Worm (Caenorhabditis elegans) whole organism, young adult: Measurements from ENCODE around the gene srsx-13.

ENCODE experiments used
- B0019.2 ChIP-seq: fragments of 200-800 bp; sonication (Bioruptor generic); conservative IDR thresholded peaks from 2 replicates; pipeline ENCODE4 v1.3.6; 2022; ENCODE audit warnings: missing genetic modification reagents, missing genetic modification characterization, missing compliant biosample characterization
- B0336.3 ChIP-seq: fragments of 200-800 bp; sonication (Bioruptor generic); IDR thresholded peaks from 2 replicates; pipeline ENCODE4 v1.3.6; 2022; ENCODE audit warnings: missing genetic modification characterization, missing compliant biosample characterization
- C17E4.6 ChIP-seq: fragments of 200-800 bp; sonication (Bioruptor generic); IDR thresholded peaks from 2 replicates; pipeline ENCODE4 v1.3.6; 2022; ENCODE audit warnings: missing genetic modification reagents, missing genetic modification characterization, missing compliant biosample characterization
- D2030.7 ChIP-seq: fragments of 200-800 bp; sonication (Bioruptor generic); IDR thresholded peaks from 2 replicates; pipeline ENCODE4 v1.3.6; 2022; ENCODE audit warnings: missing genetic modification reagents, missing genetic modification characterization, missing compliant biosample characterization
- F33H1.4 ChIP-seq: fragments of 200-800 bp; sonication (Bioruptor generic); IDR thresholded peaks from 2 replicates; pipeline ENCODE4 v1.3.6; 2022; ENCODE audit warnings: missing genetic modification reagents, missing genetic modification characterization, missing compliant biosample characterization
- F55B11.4 ChIP-seq: sonication (generic microtip); optimal IDR thresholded peaks from 2 replicates; lab custom pipeline; 2016; ENCODE audit warnings: missing compliant biosample characterization, missing genetic modification characterization, borderline replicate concordance; ENCODE audit not compliant: insufficient read depth
- Y53G8AR.9 ChIP-seq: fragments of 200-800 bp; sonication (Bioruptor generic); conservative IDR thresholded peaks from 2 replicates; pipeline ENCODE4 v1.3.6; 2022; ENCODE audit warnings: missing genetic modification reagents, missing genetic modification characterization, missing compliant biosample characterization
- Y95B8A.8 ChIP-seq: fragments of 200-800 bp; sonication (Bioruptor generic); IDR thresholded peaks from 2 replicates; pipeline ENCODE4 v1.3.6; 2022; ENCODE audit warnings: missing genetic modification reagents, missing genetic modification characterization, missing compliant biosample characterization
- akir-1 ChIP-seq: fragments of 200-800 bp; sonication (Bioruptor generic); optimal IDR thresholded peaks from 2 replicates; lab custom pipeline; 2018; ENCODE audit warnings: mild to moderate bottlenecking, missing genetic modification characterization, moderate library complexity, missing compliant biosample characterization
- aptf-2 ChIP-seq: fragments of 200-800 bp; sonication (Bioruptor generic); conservative IDR thresholded peaks from 2 replicates; pipeline ENCODE4 v1.3.6; 2022; ENCODE audit warnings: missing genetic modification reagents, missing genetic modification characterization, missing compliant biosample characterization
- cebp-1 ChIP-seq, 2 experiments: fragments of 200-800 bp in 1 of 2; sonication (Bioruptor generic) in 1 of 2; sonication (generic microtip) in 1 of 2; IDR thresholded peaks in 1 of 2; optimal IDR thresholded peaks in 1 of 2; 2 replicates each; pipeline versions ENCODE4 v1.3.6 to Lab custom; 2017 to 2022; ENCODE audit warnings: missing compliant biosample characterization in 2 of 2, missing genetic modification characterization in 2 of 2, mild to moderate bottlenecking in 1 of 2, missing genetic modification reagents in 1 of 2, moderate library complexity in 1 of 2
- ceh-79 ChIP-seq: sonication (generic microtip); optimal IDR thresholded peaks from 2 replicates; lab custom pipeline; 2017; ENCODE audit warnings: mild to moderate bottlenecking, missing genetic modification characterization, missing compliant biosample characterization
- dox-1 ChIP-seq: fragments of 200-800 bp; sonication (Bioruptor generic); IDR thresholded peaks from 2 replicates; pipeline ENCODE4 v1.3.6; 2022; ENCODE audit warnings: missing genetic modification reagents, missing genetic modification characterization, missing compliant biosample characterization
- dpl-1 ChIP-seq: fragments of 150-350 bp; optimal IDR thresholded peaks from 2 replicates; lab custom pipeline; 2014; ENCODE audit warnings: missing biosample characterization, missing genetic modification reagents, missing genetic modification characterization
- efl-1 ChIP-seq: fragments of 150-350 bp; optimal IDR thresholded peaks from 2 replicates; lab custom pipeline; 2014; ENCODE audit warnings: missing biosample characterization, missing genetic modification reagents, missing genetic modification characterization
- egl-18 ChIP-seq: fragments of 200-800 bp; sonication (Bioruptor generic); IDR thresholded peaks from 2 replicates; pipeline ENCODE4 v1.3.6; 2022; ENCODE audit warnings: missing genetic modification reagents, missing genetic modification characterization, missing compliant biosample characterization
- egrh-3 ChIP-seq: fragments of 200-800 bp; sonication (Bioruptor generic); IDR thresholded peaks from 2 replicates; pipeline ENCODE4 v1.3.6; 2022; ENCODE audit warnings: missing genetic modification reagents, missing genetic modification characterization, missing compliant biosample characterization
- ekl-4 ChIP-seq: fragments of 200-800 bp; sonication (Bioruptor generic); IDR thresholded peaks from 2 replicates; pipeline ENCODE4 v1.3.6; 2022; ENCODE audit warnings: missing genetic modification reagents, missing genetic modification characterization, missing compliant biosample characterization
- him-1 ChIP-seq: sonication (generic microtip); optimal IDR thresholded peaks from 2 replicates; lab custom pipeline; 2016; ENCODE audit warnings: missing genotype, missing genetic modification reagents, missing genetic modification characterization, missing compliant biosample characterization
- hmg-1.2 ChIP-seq: fragments of 200-800 bp; sonication (Bioruptor generic); IDR thresholded peaks from 2 replicates; pipeline ENCODE4 v1.3.6; 2022; ENCODE audit warnings: missing genetic modification reagents, missing genetic modification characterization, missing compliant biosample characterization
- hmg-20 ChIP-seq: fragments of 200-800 bp; sonication (Bioruptor generic); IDR thresholded peaks from 2 replicates; pipeline ENCODE4 v1.3.6; 2022; ENCODE audit warnings: missing genetic modification reagents, missing genetic modification characterization, missing compliant biosample characterization
- let-607 ChIP-seq, 2 experiments: fragments of 200-800 bp in 1 of 2; sonication (Bioruptor generic) in 1 of 2; sonication (generic microtip) in 1 of 2; optimal IDR thresholded peaks; 2 replicates each; lab custom pipeline; 2016 to 2018; ENCODE audit warnings: mild to moderate bottlenecking in 2 of 2, missing compliant biosample characterization in 2 of 2, missing genetic modification characterization in 2 of 2, moderate library complexity in 2 of 2, missing genotype in 1 of 2
- lin-40 ChIP-seq: sonication (generic microtip); optimal IDR thresholded peaks from 2 replicates; lab custom pipeline; 2016; ENCODE audit warnings: missing genetic modification characterization, mild to moderate bottlenecking, missing compliant biosample characterization, missing genotype, missing genetic modification reagents
- madf-6 ChIP-seq: fragments of 200-800 bp; sonication (Bioruptor generic); IDR thresholded peaks from 2 replicates; pipeline ENCODE4 v1.3.6; 2022; ENCODE audit warnings: missing genetic modification reagents, missing genetic modification characterization, missing compliant biosample characterization
- nfyb-1 ChIP-seq: fragments of 200-800 bp; sonication (Bioruptor generic); IDR thresholded peaks from 2 replicates; pipeline ENCODE4 v1.3.6; 2022; ENCODE audit warnings: missing genetic modification reagents, missing genetic modification characterization, missing compliant biosample characterization
- nhr-80 ChIP-seq: sonication (generic microtip); optimal IDR thresholded peaks from 2 replicates; lab custom pipeline; 2016; ENCODE audit warnings: missing genetic modification characterization, missing compliant biosample characterization
- rec-8 ChIP-seq, 2 experiments: sonication (generic microtip); optimal IDR thresholded peaks; 2 replicates each; lab custom pipeline; 2016; ENCODE audit warnings: mild to moderate bottlenecking in 2 of 2, missing genetic modification characterization in 2 of 2, missing genetic modification reagents in 2 of 2, missing genotype in 2 of 2, missing biosample characterization in 1 of 2, missing compliant biosample characterization in 1 of 2, moderate library complexity in 1 of 2
- repo-1 ChIP-seq: sonication (generic microtip); optimal IDR thresholded peaks from 2 replicates; lab custom pipeline; 2017; ENCODE audit warnings: mild to moderate bottlenecking, missing genetic modification characterization, missing compliant biosample characterization
- sea-2 ChIP-seq: fragments of 200-800 bp; sonication (Bioruptor generic); IDR thresholded peaks from 2 replicates; pipeline ENCODE4 v1.3.6; 2022; ENCODE audit warnings: missing genetic modification characterization, missing compliant biosample characterization
- somi-1 ChIP-seq: fragments of 200-800 bp; sonication (Bioruptor generic); optimal IDR thresholded peaks from 2 replicates; lab custom pipeline; 2018; ENCODE audit warnings: mild to moderate bottlenecking, missing genetic modification characterization, missing compliant biosample characterization
- tbp1 ChIP-seq: fragments of 200-800 bp; sonication (Bioruptor generic); optimal IDR thresholded peaks from 2 replicates; lab custom pipeline; 2018; ENCODE audit warnings: mild to moderate bottlenecking, missing genetic modification characterization, missing compliant biosample characterization
- xnd-1 ChIP-seq: sonication (generic microtip); optimal IDR thresholded peaks from 2 replicates; lab custom pipeline; 2016; ENCODE audit warnings: missing genotype, missing genetic modification reagents, missing genetic modification characterization, missing compliant biosample characterization
- zfh-2 ChIP-seq: fragments of 200-800 bp; sonication (Bioruptor generic); conservative IDR thresholded peaks from 2 replicates; pipeline ENCODE4 v1.3.6; 2022; ENCODE audit warnings: missing genetic modification reagents, missing genetic modification characterization, missing compliant biosample characterization
- ztf-28 ChIP-seq: fragments of 200-800 bp; sonication (Bioruptor generic); IDR thresholded peaks from 2 replicates; pipeline ENCODE4 v1.3.6; 2022; ENCODE audit warnings: missing genetic modification reagents, missing genetic modification characterization, missing compliant biosample characterization
- ztf-6 ChIP-seq: fragments of 200-800 bp; sonication (Bioruptor generic); IDR thresholded peaks from 2 replicates; pipeline ENCODE4 v1.3.6; 2022; ENCODE audit warnings: missing genetic modification reagents, missing genetic modification characterization, missing compliant biosample characterization

Gene srsx-13

DNA sequence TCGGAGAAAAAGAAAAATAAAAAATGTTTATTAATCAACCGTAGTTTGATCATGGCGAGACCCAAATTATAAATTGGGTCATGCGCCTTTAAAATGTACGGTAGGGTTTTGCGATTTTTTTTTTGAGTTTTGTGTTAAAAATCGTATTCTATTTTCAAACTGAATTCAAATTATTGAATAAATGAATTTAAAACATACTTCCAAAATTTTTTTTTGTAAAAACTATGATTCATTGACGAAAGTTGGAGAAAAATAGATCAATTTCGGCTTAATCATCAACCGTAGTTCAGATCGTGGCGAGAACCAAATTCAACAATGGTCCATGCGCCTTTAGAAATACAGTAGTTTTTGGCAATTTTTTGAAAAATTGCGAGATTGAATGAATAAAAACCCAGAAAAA, 19.4 kb downstream of the srsx-13 start (continued):
- peak; percentile 9 for TF ChIP-seq dpl-1 (GFP tag; lab: Kevin White, UChicago)
- peak; percentile 52 for TF ChIP-seq efl-1 (GFP tag; lab: Kevin White, UChicago)
- TF ChIP-seq F55B11.4 (tag; lab: Kevin White, UChicago), result no peak
- TF ChIP-seq F33H1.4 (GFP tag; lab: Robert Waterston, UW), result peak; percentile 93

DNA sequence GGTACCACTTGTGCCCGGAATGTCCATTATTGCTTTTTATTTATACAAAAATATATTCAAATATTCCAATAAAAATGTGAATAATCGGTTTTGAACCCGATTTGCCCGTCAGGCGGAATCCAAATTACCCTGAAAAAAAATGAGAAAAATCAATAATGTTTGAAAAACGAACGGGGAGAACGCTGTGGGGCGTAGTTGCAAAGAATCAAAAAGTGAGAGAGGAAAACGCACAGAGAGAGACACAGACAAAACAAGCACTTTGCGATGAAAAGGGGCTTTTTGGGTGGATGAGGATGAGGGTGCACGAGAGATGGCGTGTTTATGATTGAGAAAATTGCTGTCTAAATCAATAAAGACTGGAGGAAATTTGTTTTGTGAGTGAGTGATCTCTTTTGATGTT, 20.0 kb downstream of the srsx-13 start, which contains the start of gene tam-1:
Gene tam-1 (minus strand): TSS at position 135 of the 400 bp plus-strand sequence.
- TF ChIP-seq cebp-1 (GFP tag; IDR thresholded peaks at IDR 0.05; lab: Robert Waterston, UW), result no peak
- TF ChIP-seq cebp-1 (tag; optimal IDR thresholded peaks at IDR 0.05; lab: Kevin White, UChicago), result peak; percentile 39
- TF ChIP-seq hmg-1.2 (GFP tag; lab: Robert Waterston, UW), result peak; percentile 20; the same call in 1 of the 2 replicates
- no peak for TF ChIP-seq ztf-28
- TF ChIP-seq, all 124 proteins: peak for 2

DNA sequence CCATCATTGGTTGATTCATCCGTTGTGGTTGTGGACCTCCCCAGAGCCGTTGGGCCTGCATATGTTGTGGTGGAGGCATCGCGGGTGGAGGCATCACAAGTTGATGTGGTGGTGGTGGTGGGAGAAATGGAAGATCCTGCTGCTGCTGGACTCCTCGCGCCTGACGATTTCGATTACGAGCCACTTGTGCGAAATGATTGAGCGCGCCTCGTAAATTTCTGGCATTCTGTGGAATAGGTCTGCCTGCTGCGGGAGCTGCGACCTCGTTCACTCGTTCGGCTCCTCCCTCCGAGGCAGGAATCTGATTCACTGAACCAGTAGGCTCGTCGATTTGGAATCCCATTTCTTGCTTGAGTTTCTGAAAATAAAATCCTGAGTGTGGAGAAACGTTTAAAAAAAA, 22.3 kb downstream of the srsx-13 start:
- TF ChIP-seq repo-1 (tag; lab: Kevin White, UChicago) (no peak), B0336.3 (GFP tag; lab: Robert Waterston, UW) (no peak), zfh-2 (GFP tag; lab: Robert Waterston, UW) (peak; percentile 65), egl-18 (GFP tag; lab: Robert Waterston, UW) (no peak), Y53G8AR.9 (GFP tag; lab: Robert Waterston, UW) (peak; percentile 25; the same call in 1 of the 2 replicates), egrh-3 (GFP tag; lab: Robert Waterston, UW) (peak; percentile 5; the same call in 1 of the 2 replicates), dox-1 (GFP tag; lab: Robert Waterston, UW) (0 out of 2 replicates have a peak, but pooled peaks have one; percentile 16)

DNA sequence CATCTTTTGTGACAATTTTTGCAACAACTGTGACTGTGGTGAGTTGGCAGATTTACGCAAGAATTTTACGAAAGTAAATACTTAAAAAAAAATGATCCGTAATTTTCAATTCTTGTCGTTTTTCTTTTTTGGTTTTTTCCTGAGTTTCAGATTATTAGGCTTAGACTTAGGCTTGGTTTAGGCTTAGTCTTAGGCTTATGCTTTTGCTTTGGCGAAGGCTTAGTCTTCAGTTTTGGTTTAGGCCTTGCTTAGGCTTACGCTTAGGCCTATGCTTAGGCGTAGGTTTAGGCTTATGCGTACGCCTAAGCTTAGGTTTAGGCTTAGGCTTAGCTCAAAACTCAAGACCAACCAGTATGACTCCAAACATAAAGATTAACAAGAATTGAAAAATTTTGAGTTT, 25.4 kb downstream of the srsx-13 start:
- no peak for TF ChIP-seq dox-1 (GFP tag; lab: Robert Waterston, UW)
- no peak for TF ChIP-seq somi-1 (GFP tag; lab: Kevin White, UChicago)
- TF ChIP-seq aptf-2 (GFP tag; lab: Robert Waterston, UW), result no peak
- no peak for TF ChIP-seq nhr-80
- no peak for TF ChIP-seq xnd-1 (tag; lab: Kevin White, UChicago)
- TF ChIP-seq nfyb-1 (GFP tag; lab: Robert Waterston, UW), result no peak
- no peak for TF ChIP-seq D2030.7 (GFP tag; lab: Robert Waterston, UW)
- no peak for TF ChIP-seq him-1 (tag; lab: Kevin White, UChicago)
- TF ChIP-seq Y95B8A.8 (GFP tag; lab: Robert Waterston, UW), result no peak
- no peak for TF ChIP-seq ekl-4
- TF ChIP-seq tbp1, result no peak
- no peak for TF ChIP-seq ztf-6 (GFP tag; lab: Robert Waterston, UW)

DNA sequence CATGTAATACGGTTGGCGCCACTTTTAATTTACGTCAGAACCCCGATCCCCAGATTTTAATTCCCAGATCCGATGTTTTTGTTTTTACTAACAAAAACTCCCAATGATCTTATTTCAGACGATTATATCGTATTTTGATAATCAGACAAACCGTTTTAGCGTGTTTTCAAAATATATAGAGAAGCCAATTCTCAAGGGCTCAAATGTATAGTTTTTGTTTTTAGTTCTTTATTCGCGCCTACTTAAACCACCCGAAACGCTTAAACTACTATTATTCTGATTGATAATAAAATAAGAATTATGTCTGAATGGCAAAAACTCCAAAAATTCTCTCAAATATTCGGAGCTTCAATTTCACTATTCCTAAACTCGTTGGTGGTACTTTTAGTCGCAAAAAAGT, 26.5 kb downstream of the srsx-13 start, which contains the start of gene str-208:
Gene str-208 (plus strand): TSS at position 301 of the 400 bp plus-strand sequence.
- no peak for TF ChIP-seq rec-8 (tag; optimal IDR thresholded peaks at IDR 0.05; lab: Kevin White, UChicago)

DNA sequence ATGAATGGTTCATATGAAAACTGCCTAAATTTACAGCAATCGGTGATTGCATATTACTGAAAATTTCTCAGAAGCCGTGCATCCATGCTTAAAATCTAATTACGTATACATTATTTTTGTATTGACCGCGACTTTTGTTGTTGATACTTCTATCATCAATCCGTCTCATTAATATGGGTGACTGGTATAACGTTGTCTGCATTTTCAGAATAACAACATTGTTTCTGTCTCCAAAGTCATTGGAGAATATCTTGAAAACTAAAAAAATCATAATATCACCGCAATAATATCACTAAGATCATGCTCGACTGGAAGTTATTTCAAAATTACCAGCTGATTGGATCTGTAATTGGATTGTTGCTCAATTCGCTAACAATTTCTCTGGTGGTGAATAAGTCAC, 31.6 kb downstream of the srsx-13 start, which contains the start of gene str-207:
Gene str-207 (plus strand): TSS at position 301 of the 400 bp plus-strand sequence.
- TF ChIP-seq akir-1 (GFP tag; lab: Kevin White, UChicago), result no peak
- TF ChIP-seq lin-40 (tag; lab: Kevin White, UChicago), result no peak
- no peak for TF ChIP-seq repo-1 (tag; lab: Kevin White, UChicago)
- TF ChIP-seq B0019.2 (GFP tag; lab: Robert Waterston, UW), result no peak
- no peak for TF ChIP-seq D2030.7 (GFP tag; lab: Robert Waterston, UW)
- TF ChIP-seq ceh-79 (tag; lab: Kevin White, UChicago), result no peak
- TF ChIP-seq let-607 (tag; optimal IDR thresholded peaks at IDR 0.05; lab: Kevin White, UChicago), result no peak
- no peak for TF ChIP-seq madf-6
- no peak for TF ChIP-seq hmg-20 (GFP tag; lab: Robert Waterston, UW)
- no peak for TF ChIP-seq sea-2 (GFP tag; lab: Robert Waterston, UW)
- no peak for TF ChIP-seq C17E4.6
